Worm (Caenorhabditis elegans) whole organism, young adult: Measurements from ENCODE around the gene hoe-1.

Experiments used
- B0019.2 ChIP-seq: fragments of 200-800 bp; sonication (Bioruptor generic); conservative IDR thresholded peaks from 2 replicates; pipeline ENCODE4 v1.3.6; 2022; ENCODE audit warnings: missing genetic modification reagents, missing genetic modification characterization, missing compliant biosample characterization
- B0261.1 ChIP-seq: sonication (generic microtip); optimal IDR thresholded peaks from 2 replicates; lab custom pipeline; 2016; ENCODE audit warnings: mild to moderate bottlenecking, missing genetic modification characterization, moderate library complexity, missing compliant biosample characterization
- C06A6.2 ChIP-seq: fragments of 200-800 bp; sonication (Bioruptor generic); conservative IDR thresholded peaks from 2 replicates; pipeline ENCODE4 v1.3.6; 2022; ENCODE audit warnings: missing genetic modification characterization, missing compliant biosample characterization
- D2030.7 ChIP-seq: fragments of 200-800 bp; sonication (Bioruptor generic); IDR thresholded peaks from 2 replicates; pipeline ENCODE4 v1.3.6; 2022; ENCODE audit warnings: missing genetic modification reagents, missing genetic modification characterization, missing compliant biosample characterization
- F33H1.4 ChIP-seq: fragments of 200-800 bp; sonication (Bioruptor generic); IDR thresholded peaks from 2 replicates; pipeline ENCODE4 v1.3.6; 2022; ENCODE audit warnings: missing genetic modification reagents, missing genetic modification characterization, missing compliant biosample characterization
- F37B4.10 ChIP-seq: fragments of 200-800 bp; sonication (Bioruptor generic); IDR thresholded peaks from 2 replicates; pipeline ENCODE4 v1.3.6; 2022; ENCODE audit warnings: missing genetic modification characterization, missing compliant biosample characterization
- Y53G8AR.9 ChIP-seq: fragments of 200-800 bp; sonication (Bioruptor generic); conservative IDR thresholded peaks from 2 replicates; pipeline ENCODE4 v1.3.6; 2022; ENCODE audit warnings: missing genetic modification reagents, missing genetic modification characterization, missing compliant biosample characterization
- Y67H2A.10 ChIP-seq: fragments of 200-800 bp; sonication (Bioruptor generic); conservative IDR thresholded peaks from 2 replicates; pipeline ENCODE4 v1.3.6; 2022; ENCODE audit warnings: missing genetic modification reagents, missing genetic modification characterization, missing compliant biosample characterization
- Y95B8A.8 ChIP-seq: fragments of 200-800 bp; sonication (Bioruptor generic); IDR thresholded peaks from 2 replicates; pipeline ENCODE4 v1.3.6; 2022; ENCODE audit warnings: missing genetic modification reagents, missing genetic modification characterization, missing compliant biosample characterization
- ZK185.1 ChIP-seq: sonication (generic microtip); optimal IDR thresholded peaks from 2 replicates; lab custom pipeline; 2016; ENCODE audit warnings: mild to moderate bottlenecking, missing genetic modification characterization, missing compliant biosample characterization; ENCODE audit not compliant: poor library complexity, severe bottlenecking
- aptf-3 ChIP-seq: fragments of 200-800 bp; sonication (Bioruptor generic); IDR thresholded peaks from 2 replicates; pipeline ENCODE4 v1.3.6; 2022; ENCODE audit warnings: missing genetic modification characterization, missing compliant biosample characterization
- atf-7 ChIP-seq: sonication (generic microtip); optimal IDR thresholded peaks from 2 replicates; lab custom pipeline; 2017; ENCODE audit warnings: mild to moderate bottlenecking, missing genetic modification characterization, missing compliant biosample characterization
- attf-5 ChIP-seq: fragments of 200-800 bp; sonication (Bioruptor generic); optimal IDR thresholded peaks from 2 replicates; lab custom pipeline; 2018; ENCODE audit warnings: mild to moderate bottlenecking, missing genetic modification characterization, missing compliant biosample characterization
- attf-6 ChIP-seq: fragments of 200-800 bp; sonication (Bioruptor generic); IDR thresholded peaks from 2 replicates; pipeline ENCODE4 v1.3.6; 2022; ENCODE audit warnings: missing genetic modification reagents, missing genetic modification characterization, missing compliant biosample characterization
- bed-1 ChIP-seq: fragments of 200-800 bp; sonication (Bioruptor generic); IDR thresholded peaks from 2 replicates; pipeline ENCODE4 v1.3.6; 2022; ENCODE audit warnings: missing genetic modification reagents, missing genetic modification characterization, missing compliant biosample characterization
- ceh-100 ChIP-seq: fragments of 200-800 bp; sonication (Bioruptor generic); IDR thresholded peaks from 2 replicates; pipeline ENCODE4 v1.3.6; 2022; ENCODE audit warnings: missing genetic modification reagents, missing genetic modification characterization, missing compliant biosample characterization
- ceh-27 ChIP-seq: fragments of 200-800 bp; sonication (Bioruptor generic); optimal IDR thresholded peaks from 2 replicates; lab custom pipeline; 2018; ENCODE audit warnings: mild to moderate bottlenecking, missing genetic modification characterization, moderate library complexity, missing compliant biosample characterization
- ceh-58 ChIP-seq: fragments of 200-800 bp; sonication (Bioruptor generic); IDR thresholded peaks from 2 replicates; pipeline ENCODE4 v1.3.6; 2022; ENCODE audit warnings: missing genetic modification characterization, missing compliant biosample characterization
- dox-1 ChIP-seq: fragments of 200-800 bp; sonication (Bioruptor generic); IDR thresholded peaks from 2 replicates; pipeline ENCODE4 v1.3.6; 2022; ENCODE audit warnings: missing genetic modification reagents, missing genetic modification characterization, missing compliant biosample characterization
- egl-44 ChIP-seq: fragments of 200-800 bp; sonication (Bioruptor generic); IDR thresholded peaks from 2 replicates; pipeline ENCODE4 v1.3.6; 2022; ENCODE audit warnings: missing genetic modification reagents, missing genetic modification characterization, missing compliant biosample characterization
- egrh-3 ChIP-seq: fragments of 200-800 bp; sonication (Bioruptor generic); IDR thresholded peaks from 2 replicates; pipeline ENCODE4 v1.3.6; 2022; ENCODE audit warnings: missing genetic modification reagents, missing genetic modification characterization, missing compliant biosample characterization
- ekl-4 ChIP-seq: fragments of 200-800 bp; sonication (Bioruptor generic); IDR thresholded peaks from 2 replicates; pipeline ENCODE4 v1.3.6; 2022; ENCODE audit warnings: missing genetic modification reagents, missing genetic modification characterization, missing compliant biosample characterization
- ets-4 ChIP-seq: fragments of 200-800 bp; sonication (Bioruptor generic); optimal IDR thresholded peaks from 2 replicates; lab custom pipeline; 2018; ENCODE audit warnings: mild to moderate bottlenecking, missing genetic modification characterization, missing compliant biosample characterization
- gei-17 ChIP-seq: fragments of 200-800 bp; sonication (Bioruptor generic); optimal IDR thresholded peaks from 2 replicates; lab custom pipeline; 2018; ENCODE audit warnings: mild to moderate bottlenecking, missing genetic modification characterization, missing compliant biosample characterization
- him-1 ChIP-seq: sonication (generic microtip); optimal IDR thresholded peaks from 2 replicates; lab custom pipeline; 2016; ENCODE audit warnings: missing genotype, missing genetic modification reagents, missing genetic modification characterization, missing compliant biosample characterization
- hmg-1.2 ChIP-seq: fragments of 200-800 bp; sonication (Bioruptor generic); IDR thresholded peaks from 2 replicates; pipeline ENCODE4 v1.3.6; 2022; ENCODE audit warnings: missing genetic modification reagents, missing genetic modification characterization, missing compliant biosample characterization
- hmg-20 ChIP-seq: fragments of 200-800 bp; sonication (Bioruptor generic); IDR thresholded peaks from 2 replicates; pipeline ENCODE4 v1.3.6; 2022; ENCODE audit warnings: missing genetic modification reagents, missing genetic modification characterization, missing compliant biosample characterization
- hsf-1 ChIP-seq: fragments of 200-800 bp; sonication (Bioruptor generic); IDR thresholded peaks from 2 replicates; pipeline ENCODE4 v1.3.6; 2022; ENCODE audit warnings: missing genetic modification reagents, missing genetic modification characterization, missing compliant biosample characterization
- let-526 ChIP-seq: fragments of 200-800 bp; sonication (Bioruptor generic); IDR thresholded peaks from 2 replicates; pipeline ENCODE4 v1.3.6; 2022; ENCODE audit warnings: missing genetic modification reagents, missing genetic modification characterization, missing compliant biosample characterization
- let-607 ChIP-seq, 2 experiments: fragments of 200-800 bp in 1 of 2; sonication (Bioruptor generic) in 1 of 2; sonication (generic microtip) in 1 of 2; optimal IDR thresholded peaks; 2 replicates each; lab custom pipeline; 2016 to 2018; ENCODE audit warnings: mild to moderate bottlenecking in 2 of 2, missing compliant biosample characterization in 2 of 2, missing genetic modification characterization in 2 of 2, moderate library complexity in 2 of 2, missing genotype in 1 of 2
- lin-26 ChIP-seq: fragments of 200-800 bp; sonication (Bioruptor generic); IDR thresholded peaks from 2 replicates; pipeline ENCODE4 v1.3.6; 2022; ENCODE audit warnings: missing genetic modification reagents, missing genetic modification characterization, missing compliant biosample characterization
- lin-35 ChIP-seq, 3 experiments: fragments of 150-350 bp in 2 of 3; sonication (generic microtip) in 1 of 3; optimal IDR thresholded peaks; 2 replicates each; lab custom pipeline; 2014 to 2018; ENCODE audit warnings: missing biosample characterization in 3 of 3, missing genetic modification characterization in 3 of 3, missing genetic modification reagents in 3 of 3
- madf-10 ChIP-seq: sonication (generic microtip); optimal IDR thresholded peaks from 2 replicates; lab custom pipeline; 2016; ENCODE audit warnings: mild to moderate bottlenecking, missing genetic modification characterization, missing compliant biosample characterization
- madf-3 ChIP-seq: fragments of 200-800 bp; sonication (Bioruptor generic); IDR thresholded peaks from 2 replicates; pipeline ENCODE4 v1.3.6; 2022; ENCODE audit warnings: missing genetic modification reagents, missing genetic modification characterization, missing compliant biosample characterization
- madf-8 ChIP-seq: fragments of 200-800 bp; sonication (Bioruptor generic); conservative IDR thresholded peaks from 2 replicates; pipeline ENCODE4 v1.3.6; 2022; ENCODE audit warnings: missing genetic modification reagents, missing genetic modification characterization, missing compliant biosample characterization
- mcd-1 ChIP-seq: fragments of 200-800 bp; sonication (Bioruptor generic); IDR thresholded peaks from 2 replicates; pipeline ENCODE4 v1.3.6; 2022; ENCODE audit warnings: missing genetic modification reagents, missing genetic modification characterization, missing compliant biosample characterization
- mel-28 ChIP-seq: sonication (generic microtip); optimal IDR thresholded peaks from 2 replicates; lab custom pipeline; 2016; ENCODE audit warnings: borderline replicate concordance, mild to moderate bottlenecking, missing genetic modification characterization, missing compliant biosample characterization
- nhr-120 ChIP-seq: fragments of 200-800 bp; sonication (Bioruptor generic); IDR thresholded peaks from 2 replicates; pipeline ENCODE4 v1.3.6; 2022; ENCODE audit warnings: missing genetic modification characterization, missing compliant biosample characterization
- nhr-90 ChIP-seq: sonication (generic microtip); optimal IDR thresholded peaks from 2 replicates; lab custom pipeline; 2016; ENCODE audit warnings: missing genotype, mild to moderate bottlenecking, missing genetic modification characterization, missing compliant biosample characterization
- pbrm-1 ChIP-seq: fragments of 200-800 bp; sonication (Bioruptor generic); IDR thresholded peaks from 2 replicates; pipeline ENCODE4 v1.3.6; 2022; ENCODE audit warnings: missing genetic modification reagents, missing genetic modification characterization, missing compliant biosample characterization
- repo-1 ChIP-seq: sonication (generic microtip); optimal IDR thresholded peaks from 2 replicates; lab custom pipeline; 2017; ENCODE audit warnings: mild to moderate bottlenecking, missing genetic modification characterization, missing compliant biosample characterization
- somi-1 ChIP-seq: fragments of 200-800 bp; sonication (Bioruptor generic); optimal IDR thresholded peaks from 2 replicates; lab custom pipeline; 2018; ENCODE audit warnings: mild to moderate bottlenecking, missing genetic modification characterization, missing compliant biosample characterization
- ztf-22 ChIP-seq: fragments of 200-800 bp; sonication (Bioruptor generic); optimal IDR thresholded peaks from 2 replicates; lab custom pipeline; 2018; ENCODE audit warnings: mild to moderate bottlenecking, missing genetic modification characterization, moderate library complexity, missing compliant biosample characterization
- ztf-28 ChIP-seq: fragments of 200-800 bp; sonication (Bioruptor generic); IDR thresholded peaks from 2 replicates; pipeline ENCODE4 v1.3.6; 2022; ENCODE audit warnings: missing genetic modification reagents, missing genetic modification characterization, missing compliant biosample characterization
- ztf-3 ChIP-seq: fragments of 200-800 bp; sonication (Bioruptor generic); optimal IDR thresholded peaks from 2 replicates; lab custom pipeline; 2018; ENCODE audit warnings: mild to moderate bottlenecking, missing genetic modification characterization, missing compliant biosample characterization
- ztf-6 ChIP-seq: fragments of 200-800 bp; sonication (Bioruptor generic); IDR thresholded peaks from 2 replicates; pipeline ENCODE4 v1.3.6; 2022; ENCODE audit warnings: missing genetic modification reagents, missing genetic modification characterization, missing compliant biosample characterization

Gene hoe-1

ce11 chrIV:4727935-4728334 lies 16.1 kb downstream of the hoe-1 start (continued):
- 0 out of 2 replicates have a peak, but pooled peaks have one; percentile 57 for TF ChIP-seq ceh-58 (GFP tag; lab: Robert Waterston, UW)

DNA sequence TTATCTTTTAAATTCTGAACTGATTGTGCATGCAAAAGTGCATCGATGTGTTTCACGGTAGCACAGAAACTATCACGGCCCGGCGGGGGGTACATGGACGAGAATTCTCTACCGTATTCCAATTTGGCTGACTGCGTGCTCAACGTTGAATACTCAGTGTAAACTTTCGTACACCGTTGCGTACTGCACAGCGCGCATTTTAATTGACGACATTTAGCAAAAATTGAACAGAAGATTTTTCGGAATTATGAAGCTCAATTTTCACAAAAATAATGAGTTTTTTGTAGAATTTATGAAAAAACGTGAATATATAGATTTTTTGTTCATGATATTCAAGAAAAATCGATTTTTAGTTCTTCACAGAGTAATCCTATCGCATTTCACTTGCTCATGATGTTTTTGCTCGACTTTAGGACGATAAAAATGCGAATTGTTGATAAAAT lies 18.6 kb downstream of the hoe-1 start:
- TF ChIP-seq nhr-90 (tag; lab: Kevin White, UChicago) (peak; percentile 69), ZK185.1 (tag; lab: Kevin White, UChicago) (peak; percentile 49), atf-7 (tag; lab: Kevin White, UChicago) (peak; percentile 80), ceh-58 (GFP tag; lab: Robert Waterston, UW) (0 out of 2 replicates have a peak, but pooled peaks have one; percentile 87), attf-5 (peak; percentile 90), egrh-3 (GFP tag; lab: Robert Waterston, UW) (peak; percentile 87), attf-6 (GFP tag; lab: Robert Waterston, UW) (peak; percentile 83), madf-10 (tag; lab: Kevin White, UChicago) (peak; percentile 80), ztf-6 (GFP tag; lab: Robert Waterston, UW) (peak; percentile 99), ztf-3 (GFP tag; lab: Kevin White, UChicago) (peak; percentile 62), bed-1 (GFP tag; lab: Robert Waterston, UW) (peak; percentile 100), B0019.2 (GFP tag; lab: Robert Waterston, UW) (peak; percentile 95), F37B4.10 (GFP tag; lab: Robert Waterston, UW) (peak; percentile 100), mcd-1 (GFP tag; lab: Robert Waterston, UW) (peak; percentile 100), ztf-22 (GFP tag; lab: Kevin White, UChicago) (peak; percentile 33), Y95B8A.8 (peak; percentile 99), Y67H2A.10 (peak; percentile 97), nhr-120 (GFP tag; lab: Robert Waterston, UW) (peak; percentile 100), ekl-4 (GFP tag; lab: Robert Waterston, UW) (peak; percentile 99), lin-35 (GFP tag; optimal IDR thresholded peaks at IDR 0.05; lab: Kevin White, UChicago) (peak in 1 of 3 experiments; percentile 77), F33H1.4 (GFP tag; lab: Robert Waterston, UW) (peak; percentile 97), hmg-1.2 (peak; percentile 100), ceh-27 (peak; percentile 42), dox-1 (peak; percentile 100), egl-44 (GFP tag; lab: Robert Waterston, UW) (peak; percentile 98), aptf-3 (GFP tag; lab: Robert Waterston, UW) (peak; percentile 63; the same call in 1 of the 2 replicates), madf-3 (GFP tag; lab: Robert Waterston, UW) (peak; percentile 98), ceh-100 (GFP tag; lab: Robert Waterston, UW) (peak; percentile 95), hsf-1 (GFP tag; lab: Robert Waterston, UW) (peak; percentile 95), pbrm-1 (GFP tag; lab: Robert Waterston, UW) (peak; percentile 99), hmg-20 (GFP tag; lab: Robert Waterston, UW) (peak; percentile 97), mel-28 (tag; lab: Kevin White, UChicago) (peak; percentile 12), repo-1 (tag; lab: Kevin White, UChicago) (peak; percentile 72), Y53G8AR.9 (peak; percentile 100), madf-8 (GFP tag; lab: Robert Waterston, UW) (peak; percentile 89), somi-1 (GFP tag; lab: Kevin White, UChicago) (peak; percentile 94), let-607 (tag; optimal IDR thresholded peaks at IDR 0.05; lab: Kevin White, UChicago) (peak; percentile 24 to 95), let-526 (GFP tag; lab: Robert Waterston, UW) (peak; percentile 100), him-1 (tag; lab: Kevin White, UChicago) (peak; percentile 17), B0261.1 (tag; lab: Kevin White, UChicago) (peak; percentile 19), D2030.7 (GFP tag; lab: Robert Waterston, UW) (peak; percentile 91), lin-26 (GFP tag; lab: Robert Waterston, UW) (peak; percentile 96), gei-17 (GFP tag; lab: Kevin White, UChicago) (peak; percentile 73), ets-4 (peak; percentile 23), ztf-28 (peak; percentile 99), C06A6.2 (GFP tag; lab: Robert Waterston, UW) (peak; percentile 99)
